Worm (Caenorhabditis elegans) whole organism, midembryonic: ENCODE data around the gene srbc-60.
"Not testable (repeated sequence)": the region's sequence is repeated elsewhere in the genome, so short reads cannot be mapped to it uniquely, and the experiment has no call there.

Experiments
- T22C8.4 ChIP-seq: fragments of 200-800 bp; sonication (Bioruptor generic); IDR thresholded peaks from 2 replicates; pipeline ENCODE4 v1.3.6; 2022; ENCODE audit warnings: missing genetic modification characterization, missing compliant biosample characterization
- cog-1 ChIP-seq: sonication (generic microtip); optimal IDR thresholded peaks from 2 replicates; lab custom pipeline; 2016; ENCODE audit warnings: missing genetic modification characterization, missing compliant biosample characterization
- flt-1 ChIP-seq: fragments of 200-800 bp; sonication (Bioruptor generic); IDR thresholded peaks from 2 replicates; pipeline ENCODE4 v1.3.6; 2022; ENCODE audit warnings: missing genetic modification characterization, missing compliant biosample characterization
- klf-2 ChIP-seq: fragments of 200-800 bp; sonication (Bioruptor generic); conservative IDR thresholded peaks from 2 replicates; pipeline ENCODE4 v1.3.6; 2022; ENCODE audit warnings: missing genetic modification reagents, missing genetic modification characterization, missing compliant biosample characterization
- med-1 ChIP-seq: sonication (generic microtip); optimal IDR thresholded peaks from 2 replicates; lab custom pipeline; 2017; ENCODE audit warnings: missing genetic modification characterization, mild to moderate bottlenecking, missing compliant biosample characterization, antibody characterized with exemption, missing genetic modification reagents; ENCODE audit not compliant: insufficient read depth
- ref-1 ChIP-seq: fragments of 200-800 bp; sonication (Bioruptor generic); conservative IDR thresholded peaks from 2 replicates; pipeline ENCODE4 v1.3.6; 2022; ENCODE audit warnings: missing genetic modification reagents, missing genetic modification characterization, missing compliant biosample characterization
- tab-1 ChIP-seq: fragments of 200-800 bp; sonication (Bioruptor generic); IDR thresholded peaks from 2 replicates; pipeline ENCODE4 v1.3.6; 2022; ENCODE audit warnings: missing genetic modification characterization, missing compliant biosample characterization
- ztf-23 ChIP-seq: fragments of 200-800 bp; sonication (Bioruptor generic); IDR thresholded peaks from 2 replicates; pipeline ENCODE4 v1.3.6; 2022; ENCODE audit warnings: missing genetic modification reagents, missing genetic modification characterization, missing compliant biosample characterization
- ztf-29 ChIP-seq: fragments of 200-800 bp; sonication (Bioruptor generic); IDR thresholded peaks from 2 replicates; pipeline ENCODE4 v1.3.6; 2022; ENCODE audit warnings: missing genetic modification reagents, missing genetic modification characterization, missing compliant biosample characterization

The srbc-60 gene

ce11 chrV:810281-810862, 30.3 kb downstream of the srbc-60 start, which contains the start of gene R13D11.4:
R13D11.4 (plus strand) TSS chrV:810812.
- no peak for TF ChIP-seq klf-2 (GFP tag; lab: Robert Waterston, UW)

ce11 chrV:813101-813500, 33.0 kb downstream of the srbc-60 start, which contains the start of gene R13D11.10:
R13D11.10 (minus strand) TSS chrV:813201.
- no peak for TF ChIP-seq ztf-29 (GFP tag; lab: Robert Waterston, UW)

ce11 chrV:814716-815115, 34.6 kb downstream of the srbc-60 start, which contains the start of gene R13D11.3:
R13D11.3 (plus strand) TSS chrV:815016.
- TF ChIP-seq cog-1 (tag; lab: Kevin White, UChicago) (no peak), klf-2 (GFP tag; lab: Robert Waterston, UW) (no peak), T22C8.4 (no peak), ztf-23 (GFP tag; lab: Robert Waterston, UW) (no peak), ref-1 (GFP tag; lab: Robert Waterston, UW) (no peak), tab-1 (GFP tag; lab: Robert Waterston, UW) (no peak), med-1 (GFP tag; lab: Kevin White, UChicago) (no peak), flt-1 (GFP tag; lab: Robert Waterston, UW) (no peak), ztf-29 (GFP tag; lab: Robert Waterston, UW) (no peak)

- TF ChIP-seq cog-1 (tag; lab: Kevin White, UChicago) (no peak), ztf-29 (GFP tag; lab: Robert Waterston, UW) (no peak), klf-2 (GFP tag; lab: Robert Waterston, UW) (no peak), med-1 (GFP tag; lab: Kevin White, UChicago) (no peak), T22C8.4 (no peak), ref-1 (GFP tag; lab: Robert Waterston, UW) (no peak)
These were observed 37.1 kb downstream of the srbc-60 start, which contains the start of gene R13D11.1 for ce11 chrV:817182-817581. R13D11.1 (plus strand) TSS chrV:817482.

ce11 chrV:820629-821028, 40.5 kb downstream of the srbc-60 start, which contains the start of gene srx-32:
srx-32 (minus strand) TSS chrV:820729.
- not testable (repeated sequence) for TF ChIP-seq ztf-29 (GFP tag; lab: Robert Waterston, UW); klf-2 (GFP tag; lab: Robert Waterston, UW); cog-1 (tag; lab: Kevin White, UChicago)

ce11 chrV:822922-823321, 42.8 kb downstream of the srbc-60 start, which contains the start of gene srx-31:
srx-31 (minus strand) TSS chrV:823022.
- not testable (repeated sequence) for TF ChIP-seq klf-2 (GFP tag; lab: Robert Waterston, UW); T22C8.4; med-1 (GFP tag; lab: Kevin White, UChicago)

- no peak for TF ChIP-seq med-1 (GFP tag; lab: Kevin White, UChicago)
- no peak for TF ChIP-seq ztf-23 (GFP tag; lab: Robert Waterston, UW)
These were observed 46.0 kb downstream of the srbc-60 start, which contains the start of gene F41H8.2 for ce11 chrV:826097-826496. F41H8.2 (plus strand) TSS chrV:826397.
